Fruit fly (Drosophila melanogaster) whole organism, embryonic: ENCODE data around the gene CG13601.
A peak's percentile ranks its signal among the peaks of the same experiment; 100 is the strongest.

Source experiments
- Ada2b ChIP-seq: fragments of 200-800 bp; sonication (Bioruptor generic); IDR thresholded peaks from 2 replicates; pipeline ENCODE4 v1.3.6; 2022; ENCODE audit warnings: missing biosample characterization, missing genetic modification characterization
- CG2678 ChIP-seq: fragments of 200-800 bp; sonication (Bioruptor generic); optimal IDR thresholded peaks from 3 replicates; lab custom pipeline; 2019; ENCODE audit warnings: missing biosample characterization, mild to moderate bottlenecking, missing genetic modification characterization, moderate library complexity
- CG8765 ChIP-seq: fragments of 200-800 bp; sonication (Bioruptor generic); IDR thresholded peaks from 2 replicates; pipeline ENCODE4 v1.3.6; 2022; ENCODE audit warnings: missing biosample characterization, missing genetic modification characterization
- CG8924 ChIP-seq: fragments of 200-800 bp; optimal IDR thresholded peaks from 3 replicates; lab custom pipeline; 2019; ENCODE audit warnings: missing biosample characterization, mild to moderate bottlenecking, missing genetic modification characterization, moderate library complexity
- h ChIP-seq: fragments of >200 bp; optimal IDR thresholded peaks from 2 replicates; lab custom pipeline; 2017
- jumu ChIP-seq: fragments of 200-800 bp; sonication (Bioruptor generic); optimal IDR thresholded peaks from 3 replicates; lab custom pipeline; 2016; ENCODE audit warnings: missing biosample characterization, missing genetic modification characterization
- row ChIP-seq: fragments of 200-800 bp; sonication (Bioruptor generic); IDR thresholded peaks from 3 replicates; pipeline ENCODE4 v1.3.6; 2022; ENCODE audit warnings: missing biosample characterization, missing genetic modification characterization
- sens-2 ChIP-seq: fragments of 200-800 bp; sonication (Bioruptor generic); IDR thresholded peaks from 2 replicates; pipeline ENCODE4 v1.3.6; 2022; ENCODE audit warnings: missing biosample characterization, missing genetic modification characterization
- vvl ChIP-seq: fragments of 200-800 bp; sonication (Bioruptor generic); IDR thresholded peaks from 2 replicates; pipeline ENCODE4 v1.3.6; 2022; ENCODE audit warnings: missing biosample characterization, missing genetic modification characterization

DNA sequence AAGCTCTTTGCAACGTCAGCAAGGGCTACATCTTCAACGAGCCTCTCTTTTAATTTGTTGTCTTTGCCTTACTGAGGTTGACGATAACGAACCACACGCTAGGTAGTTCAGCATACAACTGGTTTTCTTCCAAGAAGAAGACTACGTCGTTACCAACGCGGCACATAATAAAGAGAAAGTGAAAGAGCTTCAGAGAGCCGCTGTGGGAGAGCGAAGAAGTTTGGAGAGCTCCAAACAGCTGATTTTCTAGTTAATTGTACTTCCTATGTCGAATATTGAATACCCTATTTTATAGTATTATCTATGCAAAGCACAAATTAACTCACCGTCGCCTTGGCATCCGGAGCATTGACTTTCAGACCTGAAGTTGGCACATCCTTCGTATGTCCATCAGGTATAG is 27.9 kb upstream of the CG13601 start:
- TF ChIP-seq h (lab: Kevin White, UChicago) (no peak), row (GFP tag; lab: Robert Waterston, UW) (peak; percentile 30; the same call in 1 of the 3 replicates), vvl (no peak), jumu (GFP tag; lab: Kevin White, UChicago) (no peak), CG8765 (GFP tag; lab: Robert Waterston, UW) (no peak), CG8924 (tag; lab: Kevin White, UChicago) (no peak), CG2678 (tag; lab: Kevin White, UChicago) (no peak), sens-2 (GFP tag; lab: Robert Waterston, UW) (no peak), Ada2b (GFP tag; lab: Robert Waterston, UW) (no peak)
